Worm (Caenorhabditis elegans) whole organism, L1 larva: ENCODE measurements around the gene F58H1.7.

Source experiments
- C04F5.9 ChIP-seq: sonication (generic microtip); optimal IDR thresholded peaks from 2 replicates; lab custom pipeline; 2016; ENCODE audit warnings: missing genetic modification characterization, missing compliant biosample characterization
- C34B4.2 ChIP-seq: sonication (generic microtip); optimal IDR thresholded peaks from 2 replicates; lab custom pipeline; 2017; ENCODE audit warnings: mild to moderate bottlenecking, missing genetic modification characterization, missing compliant biosample characterization
- Y116A8C.19 ChIP-seq: sonication (generic microtip); optimal IDR thresholded peaks from 2 replicates; lab custom pipeline; 2016; ENCODE audit warnings: missing compliant biosample characterization, missing genetic modification characterization, borderline replicate concordance
- alr-1 ChIP-seq: fragments of 200-800 bp; sonication (Bioruptor generic); optimal IDR thresholded peaks from 2 replicates; lab custom pipeline; 2018; ENCODE audit warnings: borderline replicate concordance, mild to moderate bottlenecking, missing genetic modification characterization, missing compliant biosample characterization
- aly-2 ChIP-seq: fragments of 150-350 bp; optimal IDR thresholded peaks from 2 replicates; lab custom pipeline; 2014; ENCODE audit warnings: missing biosample characterization, missing genetic modification characterization
- ama-1 ChIP-seq: fragments of 150-350 bp; optimal IDR thresholded peaks from 2 replicates; lab custom pipeline; 2014
- blmp-1 ChIP-seq: fragments of 150-350 bp; optimal IDR thresholded peaks from 2 replicates; lab custom pipeline; 2014; ENCODE audit warnings: missing biosample characterization, missing genetic modification characterization
- ceh-8 ChIP-seq: fragments of 200-800 bp; sonication (Bioruptor generic); optimal IDR thresholded peaks from 2 replicates; lab custom pipeline; 2018; ENCODE audit warnings: mild to moderate bottlenecking, missing genetic modification characterization, moderate library complexity, missing compliant biosample characterization
- ceh-88 ChIP-seq: fragments of 200-800 bp; sonication (Bioruptor generic); IDR thresholded peaks from 2 replicates; pipeline ENCODE4 v1.3.6; 2022; ENCODE audit warnings: missing genetic modification characterization, missing compliant biosample characterization
- ceh-90 ChIP-seq: sonication (generic microtip); optimal IDR thresholded peaks from 2 replicates; lab custom pipeline; 2016; ENCODE audit warnings: missing genetic modification characterization, missing compliant biosample characterization
- dpl-1 ChIP-seq, 3 experiments: fragments of 150-350 bp in 2 of 3; sonication (generic microtip) in 1 of 3; optimal IDR thresholded peaks; 2 replicates each; lab custom pipeline; 2014 to 2017; ENCODE audit warnings: missing biosample characterization in 3 of 3, missing genetic modification characterization in 3 of 3, missing genetic modification reagents in 3 of 3
- dsc-1 ChIP-seq: sonication (generic microtip); optimal IDR thresholded peaks from 2 replicates; lab custom pipeline; 2016; ENCODE audit warnings: mild to moderate bottlenecking, missing genetic modification characterization, missing compliant biosample characterization
- efl-1 ChIP-seq, 4 experiments: fragments of 150-350 bp; optimal IDR thresholded peaks in 3 of 4; peaks in 1 of 4; 1 replicate in 1 of 4; 2 replicates in 3 of 4; lab custom pipeline; 2014; ENCODE audit warnings: missing biosample characterization in 2 of 4, missing genetic modification characterization in 2 of 4, missing genetic modification reagents in 2 of 4
- egl-13 ChIP-seq: sonication (generic microtip); optimal IDR thresholded peaks from 2 replicates; lab custom pipeline; 2016; ENCODE audit warnings: missing genotype, missing genetic modification reagents, missing genetic modification characterization, missing compliant biosample characterization
- elt-2 ChIP-seq: sonication (generic microtip); optimal IDR thresholded peaks from 2 replicates; lab custom pipeline; 2016; ENCODE audit warnings: missing genetic modification characterization, mild to moderate bottlenecking, inconsistent platforms, missing compliant biosample characterization, missing genetic modification reagents
- ets-5 ChIP-seq: fragments of 200-800 bp; sonication (Bioruptor generic); IDR thresholded peaks from 2 replicates; pipeline ENCODE4 v1.3.6; 2022; ENCODE audit warnings: missing genetic modification characterization, missing compliant biosample characterization
- fkh-8 ChIP-seq: sonication (generic microtip); optimal IDR thresholded peaks from 2 replicates; lab custom pipeline; 2016; ENCODE audit warnings: mild to moderate bottlenecking, missing genetic modification characterization, missing compliant biosample characterization
- hlh-17 ChIP-seq: fragments of 200-800 bp; sonication (Bioruptor generic); optimal IDR thresholded peaks from 2 replicates; lab custom pipeline; 2018; ENCODE audit warnings: missing genetic modification characterization, mild to moderate bottlenecking, missing compliant biosample characterization, moderate library complexity, borderline replicate concordance
- hlh-4 ChIP-seq: sonication (generic microtip); optimal IDR thresholded peaks from 2 replicates; lab custom pipeline; 2016; ENCODE audit warnings: mild to moderate bottlenecking, missing genetic modification characterization, missing compliant biosample characterization
- hpl-2 ChIP-seq: fragments of 150-350 bp; optimal IDR thresholded peaks from 2 replicates; lab custom pipeline; 2014; ENCODE audit warnings: missing biosample characterization, missing genetic modification reagents, missing genetic modification characterization
- isw-1 ChIP-seq: fragments of 200-800 bp; sonication (Bioruptor generic); IDR thresholded peaks from 2 replicates; pipeline ENCODE4 v1.3.6; 2022; ENCODE audit warnings: missing genetic modification characterization, missing compliant biosample characterization
- lin-14 ChIP-seq: fragments of 200-800 bp; sonication (Bioruptor generic); optimal IDR thresholded peaks from 2 replicates; lab custom pipeline; 2018; ENCODE audit warnings: mild to moderate bottlenecking, missing genetic modification characterization, moderate library complexity, missing compliant biosample characterization
- lir-3 ChIP-seq: sonication (generic microtip); optimal IDR thresholded peaks from 2 replicates; lab custom pipeline; 2016; ENCODE audit warnings: mild to moderate bottlenecking, missing genetic modification characterization, moderate library complexity, missing compliant biosample characterization; ENCODE audit not compliant: poor library complexity
- lsy-2 ChIP-seq, 2 experiments: fragments of 150-350 bp; optimal IDR thresholded peaks; 2 replicates each; lab custom pipeline; 2014; ENCODE audit warnings: missing biosample characterization in 2 of 2, missing genetic modification characterization in 2 of 2
- mab-9 ChIP-seq: fragments of 200-800 bp; sonication (Bioruptor generic); IDR thresholded peaks from 2 replicates; pipeline ENCODE4 v1.3.6; 2022; ENCODE audit warnings: missing genetic modification reagents, missing genetic modification characterization, missing compliant biosample characterization
- mdl-1 ChIP-seq, 2 experiments: fragments of 150-350 bp; optimal IDR thresholded peaks; 2 replicates each; lab custom pipeline; 2014 to 2017; ENCODE audit warnings: missing biosample characterization in 2 of 2, missing genetic modification characterization in 2 of 2, inconsistent platforms in 1 of 2
- mef-2 ChIP-seq: fragments of 150-350 bp; optimal IDR thresholded peaks from 2 replicates; lab custom pipeline; 2014; ENCODE audit warnings: missing biosample characterization, missing genetic modification characterization
- nhr-11 ChIP-seq: fragments of 150-350 bp; optimal IDR thresholded peaks from 2 replicates; lab custom pipeline; 2014; ENCODE audit warnings: missing biosample characterization, missing genetic modification characterization
- nhr-12 ChIP-seq: sonication (generic microtip); optimal IDR thresholded peaks from 2 replicates; lab custom pipeline; 2017; ENCODE audit warnings: missing biosample characterization, missing genetic modification characterization
- nhr-20 ChIP-seq: sonication (generic microtip); optimal IDR thresholded peaks from 2 replicates; lab custom pipeline; 2016; ENCODE audit warnings: mild to moderate bottlenecking, missing genetic modification characterization, missing compliant biosample characterization
- nhr-237 ChIP-seq: fragments of 150-350 bp; optimal IDR thresholded peaks from 2 replicates; lab custom pipeline; 2014; ENCODE audit warnings: missing biosample characterization, missing genetic modification characterization
- nhr-71 ChIP-seq: sonication (generic microtip); optimal IDR thresholded peaks from 2 replicates; lab custom pipeline; 2016; ENCODE audit warnings: mild to moderate bottlenecking, missing genetic modification characterization, moderate library complexity, missing compliant biosample characterization
- nhr-76 ChIP-seq: sonication (generic microtip); optimal IDR thresholded peaks from 2 replicates; lab custom pipeline; 2017; ENCODE audit warnings: missing biosample characterization, missing genetic modification characterization
- nhr-85 ChIP-seq: sonication (generic microtip); peaks from one replicate; lab custom pipeline; 2016; ENCODE audit warnings: missing genetic modification characterization, inconsistent platforms, missing compliant biosample characterization
- pag-3 ChIP-seq: sonication (generic microtip); optimal IDR thresholded peaks from 2 replicates; lab custom pipeline; 2017; ENCODE audit warnings: missing genetic modification characterization, mild to moderate bottlenecking, missing compliant biosample characterization, antibody characterized with exemption, borderline replicate concordance; ENCODE audit not compliant: insufficient read depth
- rnt-1 ChIP-seq: sonication (generic microtip); optimal IDR thresholded peaks from 2 replicates; lab custom pipeline; 2016; ENCODE audit warnings: mild to moderate bottlenecking, missing genetic modification characterization, moderate library complexity, missing compliant biosample characterization
- skn-1 ChIP-seq: fragments of 150-350 bp; optimal IDR thresholded peaks from 2 replicates; lab custom pipeline; 2014; ENCODE audit warnings: missing biosample characterization, missing genetic modification characterization
- snpc-4 ChIP-seq: fragments of 150-350 bp; optimal IDR thresholded peaks from 2 replicates; lab custom pipeline; 2014; ENCODE audit warnings: missing biosample characterization, missing genetic modification characterization
- snu-23 ChIP-seq: sonication (generic microtip); optimal IDR thresholded peaks from 2 replicates; lab custom pipeline; 2016; ENCODE audit warnings: missing genetic modification characterization, missing compliant biosample characterization
- tlp-1 ChIP-seq: fragments of 150-350 bp; optimal IDR thresholded peaks from 2 replicates; lab custom pipeline; 2014; ENCODE audit warnings: missing biosample characterization, missing genetic modification characterization
- unc-86 ChIP-seq: sonication (generic microtip); optimal IDR thresholded peaks from 2 replicates; lab custom pipeline; 2016; ENCODE audit warnings: missing genetic modification characterization, missing compliant biosample characterization
- zag-1 ChIP-seq: fragments of 150-350 bp; optimal IDR thresholded peaks from 2 replicates; lab custom pipeline; 2014; ENCODE audit warnings: missing biosample characterization, missing genetic modification characterization
- ztf-4 ChIP-seq: fragments of 150-350 bp; optimal IDR thresholded peaks from 2 replicates; lab custom pipeline; 2014; ENCODE audit warnings: missing biosample characterization, missing genetic modification characterization

F58H1.7 gene

DNA sequence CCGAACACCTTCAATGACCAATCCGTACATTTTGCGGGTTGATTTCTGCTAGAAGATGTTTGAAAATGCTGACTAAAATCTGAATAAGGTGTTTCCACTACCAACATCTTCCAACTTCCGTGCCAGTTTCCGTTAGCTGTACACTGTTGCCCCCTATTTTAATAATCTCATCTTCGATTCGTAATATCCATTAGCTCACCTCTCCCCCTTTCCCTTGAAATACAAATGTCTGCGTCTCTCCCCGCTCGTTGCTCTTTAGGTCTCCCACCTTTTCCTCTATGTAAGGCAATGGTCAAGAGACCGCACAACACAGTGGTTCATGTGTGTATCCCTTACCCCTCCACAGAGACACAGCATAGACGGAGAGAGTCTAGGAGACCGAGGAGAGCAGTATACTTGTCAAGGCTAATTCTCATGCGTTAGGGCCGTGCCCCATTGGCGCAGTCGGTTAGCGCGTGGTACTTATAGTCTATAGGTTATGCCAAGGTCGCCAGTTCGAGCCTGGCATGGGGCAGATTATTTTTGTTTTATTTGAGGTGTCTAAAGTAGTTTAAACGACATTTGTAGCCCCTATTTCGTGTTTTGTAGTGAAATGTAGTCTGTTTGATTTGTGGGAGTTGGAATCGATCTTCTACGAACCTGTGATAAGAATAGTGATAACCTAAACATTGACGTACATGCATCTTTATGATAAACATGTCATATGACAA lies 37.3 kb upstream of the F58H1.7 start, which contains the start of gene gcy-33 (continued):
- peak; percentile 64 to 73 for TF ChIP-seq efl-1 (optimal IDR thresholded peaks at IDR 0.05; lab: Kevin White, UChicago)
- TF ChIP-seq efl-1 (GFP tag; optimal IDR thresholded peaks at IDR 0.05 in 1 of 2; lab: Kevin White, UChicago): peak; percentile 48 to 97
- peak; percentile 46 for TF ChIP-seq blmp-1 (tag; lab: Kevin White, UChicago)
- no peak for TF ChIP-seq ets-5 (GFP tag; lab: Robert Waterston, UW)
- TF ChIP-seq nhr-71 (tag; lab: Kevin White, UChicago): peak; percentile 87
- peak; percentile 56 for TF ChIP-seq lir-3
- TF ChIP-seq dpl-1 (GFP tag; optimal IDR thresholded peaks at IDR 0.05; lab: Kevin White, UChicago): peak; percentile 31 to 63 (median 60)
- TF ChIP-seq snpc-4 (tag; lab: Kevin White, UChicago): peak; percentile 81
- 0 out of 2 replicates have a peak, but pooled peaks have one; percentile 30 for TF ChIP-seq ceh-88 (GFP tag; lab: Robert Waterston, UW)
- TF ChIP-seq snu-23 (GFP tag; lab: Kevin White, UChicago): peak; percentile 92
- no peak for TF ChIP-seq C34B4.2 (tag; lab: Kevin White, UChicago)
- peak; percentile 63 for TF ChIP-seq skn-1
- peak; percentile 84 for TF ChIP-seq unc-86 (tag; lab: Kevin White, UChicago)
- no peak for TF ChIP-seq mab-9
- no peak for TF ChIP-seq hlh-17 (GFP tag; lab: Kevin White, UChicago)
- no peak for TF ChIP-seq ceh-90
- TF ChIP-seq hpl-2 (GFP tag; lab: Kevin White, UChicago): no peak
- TF ChIP-seq nhr-85 (tag; lab: Kevin White, UChicago): peak; percentile 83
- TF ChIP-seq nhr-237: peak; percentile 58
- TF ChIP-seq tlp-1 (tag; lab: Kevin White, UChicago): peak; percentile 62
- no peak for TF ChIP-seq nhr-12 (tag; lab: Kevin White, UChicago)
- TF ChIP-seq C04F5.9 (tag; lab: Kevin White, UChicago): peak; percentile 8
- TF ChIP-seq nhr-11 (tag; lab: Kevin White, UChicago): peak; percentile 33
- TF ChIP-seq aly-2: peak; percentile 75
- TF ChIP-seq ztf-4 (tag; lab: Kevin White, UChicago): peak; percentile 58
- no peak for TF ChIP-seq mef-2
- TF ChIP-seq pag-3 (tag; lab: Kevin White, UChicago): no peak
- TF ChIP-seq ama-1 (lab: Kevin White, UChicago): no peak
- peak; percentile 98 for TF ChIP-seq elt-2 (tag; lab: Kevin White, UChicago)
- TF ChIP-seq nhr-76 (tag; lab: Kevin White, UChicago): peak; percentile 24
- no peak for TF ChIP-seq hlh-4 (tag; lab: Kevin White, UChicago)
- no peak for TF ChIP-seq Y116A8C.19 (tag; lab: Kevin White, UChicago)
- TF ChIP-seq lsy-2 (tag; optimal IDR thresholded peaks at IDR 0.05; lab: Kevin White, UChicago): peak; percentile 73 to 79
- TF ChIP-seq isw-1 (GFP tag; lab: Robert Waterston, UW): no peak
- TF ChIP-seq dsc-1: peak; percentile 81

DNA sequence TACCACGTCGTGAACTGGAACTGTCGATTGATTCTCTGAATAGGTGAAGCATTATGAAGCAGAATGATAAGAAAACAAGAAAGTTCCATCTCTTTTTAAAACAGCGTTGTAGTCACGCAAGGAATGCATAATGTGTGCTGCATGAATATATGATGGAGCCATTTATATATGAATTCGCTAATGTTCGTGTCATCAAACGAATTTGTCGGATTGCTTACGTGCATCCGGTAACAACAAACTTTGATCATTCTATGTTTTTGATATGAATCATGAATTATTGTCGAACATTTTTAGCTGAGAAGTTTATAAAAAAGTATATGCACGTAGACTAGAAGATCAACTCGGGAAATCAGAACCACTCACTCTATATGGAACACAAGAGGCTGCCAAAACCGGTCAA lies 32.8 kb upstream of the F58H1.7 start:
- TF ChIP-seq egl-13 (peak; percentile 50), rnt-1 (no peak)

DNA sequence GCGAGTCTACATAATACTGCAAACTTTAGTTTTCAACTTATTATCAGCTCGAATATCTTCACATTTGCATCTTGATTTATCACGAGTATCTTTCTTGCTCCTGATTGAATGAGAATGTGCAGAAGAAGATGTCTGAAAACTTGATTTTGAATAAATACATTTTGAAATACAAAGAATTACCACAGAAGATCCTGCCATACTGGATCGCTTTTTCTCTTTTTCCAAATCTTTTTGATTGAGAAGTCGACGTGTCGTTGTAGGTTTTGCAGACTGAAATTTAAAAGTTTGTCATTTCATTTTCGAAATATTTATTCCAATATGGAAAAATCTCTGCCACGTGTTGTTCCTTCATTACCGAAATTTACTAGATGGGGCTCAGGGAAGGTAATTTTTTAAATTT lies 31.2 kb upstream of the F58H1.7 start, which contains the start of gene C52E4.12:
TSS of gene C52E4.12 (plus strand) at position 301 of the 400 bp plus-strand sequence.
- TF ChIP-seq ztf-4 (tag; lab: Kevin White, UChicago) (no peak), zag-1 (tag; lab: Kevin White, UChicago) (no peak), alr-1 (no peak), efl-1 (optimal IDR thresholded peaks at IDR 0.05; lab: Kevin White, UChicago) (no peak), efl-1 (GFP tag; optimal IDR thresholded peaks at IDR 0.05 in 1 of 2; lab: Kevin White, UChicago) (no peak), fkh-8 (no peak), nhr-20 (tag; lab: Kevin White, UChicago) (no peak), dpl-1 (GFP tag; optimal IDR thresholded peaks at IDR 0.05; lab: Kevin White, UChicago) (no peak), lin-14 (no peak), ceh-8 (GFP tag; lab: Kevin White, UChicago) (no peak), Y116A8C.19 (tag; lab: Kevin White, UChicago) (no peak), mdl-1 (tag; optimal IDR thresholded peaks at IDR 0.05; lab: Kevin White, UChicago) (no peak), ama-1 (lab: Kevin White, UChicago) (no peak), ets-5 (GFP tag; lab: Robert Waterston, UW) (no peak)
